Fruit fly (Drosophila melanogaster) whole organism, larva: ENCODE data around the gene Cyp6t1.

Source experiments
- noc ChIP-seq: fragments of 200-800 bp; sonication (Bioruptor generic); optimal IDR thresholded peaks from 3 replicates; lab custom pipeline; 2019; ENCODE audit warnings: missing biosample characterization, mild to moderate bottlenecking, missing genetic modification characterization, moderate library complexity

The Cyp6t1 gene

DNA sequence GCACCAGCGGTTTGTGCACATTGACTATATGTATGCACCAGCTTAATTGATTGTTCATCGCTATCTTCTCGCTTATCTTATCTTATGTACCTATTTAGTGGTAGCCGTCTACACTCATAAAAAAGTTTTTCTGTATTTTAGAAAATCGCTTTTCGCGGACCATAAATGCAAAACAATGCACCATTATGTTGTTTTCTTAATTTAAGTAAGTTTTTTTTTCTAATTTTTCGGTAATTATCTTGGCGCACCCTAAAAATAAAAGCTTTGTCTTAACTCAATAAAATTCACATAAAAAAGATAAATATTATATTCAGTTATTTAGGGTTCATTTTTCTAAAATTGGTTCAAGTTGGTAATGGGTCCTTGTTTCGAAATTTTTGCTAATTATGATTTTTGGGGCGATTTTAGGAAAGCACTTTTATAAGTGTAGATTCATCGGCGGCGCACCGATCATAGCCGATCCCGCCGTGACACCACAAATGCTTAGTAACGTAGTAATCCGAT, at the start of gene Cyp6t1:
Gene Cyp6t1 (minus strand): TSS at position 51 of the 504 bp plus-strand sequence.
- peak; percentile 18 for TF ChIP-seq noc (tag; lab: Kevin White, UChicago)

DNA sequence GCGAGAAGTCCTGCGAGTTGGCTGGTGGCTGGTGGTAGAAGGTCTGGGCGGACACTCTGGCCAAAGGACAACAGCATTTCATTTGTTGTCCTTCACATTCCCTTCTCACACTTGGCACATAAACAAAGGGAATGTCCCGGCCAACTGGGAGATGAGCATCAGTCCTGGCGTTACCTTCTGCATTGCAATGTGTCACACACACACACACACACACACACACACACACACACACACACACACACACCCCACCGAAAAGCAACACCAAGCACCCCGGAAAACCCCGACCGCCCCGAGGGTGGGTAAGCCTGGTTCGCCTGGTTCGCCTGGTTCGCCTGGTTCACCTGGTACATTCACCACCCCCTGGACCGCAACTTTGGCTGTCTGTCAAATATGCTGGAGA, 48.8 kb upstream of the Cyp6t1 start:
- no peak for TF ChIP-seq noc (tag; lab: Kevin White, UChicago)

DNA sequence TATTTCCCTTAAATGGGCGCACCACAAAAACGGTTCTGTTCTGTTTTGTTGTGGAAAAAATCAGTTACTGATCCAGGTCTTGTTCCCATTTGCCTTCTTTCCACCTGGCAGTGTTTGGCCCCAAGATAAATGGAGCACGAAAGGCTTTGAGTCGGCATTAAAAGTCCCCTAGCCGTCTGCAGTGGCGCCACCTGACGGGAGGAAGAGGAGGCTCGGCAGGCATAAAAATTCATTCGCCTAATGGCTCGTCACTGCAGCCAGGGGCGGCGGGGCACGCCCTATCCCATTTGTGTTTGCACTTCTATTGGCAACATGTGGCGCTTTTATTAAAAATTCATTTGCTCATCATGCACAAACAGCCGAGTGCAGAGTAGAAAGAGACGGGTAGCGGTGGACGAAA, 46.5 kb upstream of the Cyp6t1 start:
- no peak for TF ChIP-seq noc (tag; lab: Kevin White, UChicago)

DNA sequence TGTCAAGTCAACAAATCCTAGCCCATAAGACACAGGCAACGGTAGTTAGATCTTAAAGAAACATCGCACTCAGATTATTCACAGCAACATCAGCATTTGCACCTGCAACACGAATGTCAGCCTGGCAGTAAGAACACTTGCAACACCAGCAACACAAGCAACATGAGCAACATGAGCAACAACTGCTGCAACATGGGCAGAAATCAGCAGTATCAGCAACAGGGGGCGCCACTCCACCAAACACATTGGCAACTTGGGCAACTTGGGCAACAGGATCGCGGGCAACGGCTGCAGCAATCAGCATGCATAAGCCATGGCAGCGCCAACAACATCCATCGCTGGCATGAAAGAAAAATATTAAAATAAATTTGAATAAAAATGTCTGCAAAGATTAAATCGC, 43.8 kb upstream of the Cyp6t1 start:
- no peak for TF ChIP-seq noc (tag; lab: Kevin White, UChicago)

DNA sequence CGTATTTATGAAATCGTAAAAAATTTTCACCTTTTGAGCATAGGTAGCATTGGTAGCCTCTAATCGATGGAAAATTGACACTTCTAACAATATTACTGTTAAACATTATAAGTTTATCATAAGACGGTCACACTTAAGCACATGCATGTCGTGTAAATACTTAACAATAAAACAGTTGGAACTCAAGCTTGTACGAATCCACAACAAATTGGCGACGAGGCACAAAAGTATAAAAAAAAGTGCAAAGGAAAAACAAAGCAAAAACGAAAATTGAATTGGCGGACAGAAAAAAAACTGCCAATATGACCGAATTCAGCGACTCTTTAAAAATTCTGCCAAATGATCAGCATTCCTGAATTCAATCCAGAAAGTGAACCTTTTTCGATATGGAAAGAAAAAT, 984 bp upstream of the Cyp6t1 start:
- TF ChIP-seq noc (tag; lab: Kevin White, UChicago) = no peak

DNA sequence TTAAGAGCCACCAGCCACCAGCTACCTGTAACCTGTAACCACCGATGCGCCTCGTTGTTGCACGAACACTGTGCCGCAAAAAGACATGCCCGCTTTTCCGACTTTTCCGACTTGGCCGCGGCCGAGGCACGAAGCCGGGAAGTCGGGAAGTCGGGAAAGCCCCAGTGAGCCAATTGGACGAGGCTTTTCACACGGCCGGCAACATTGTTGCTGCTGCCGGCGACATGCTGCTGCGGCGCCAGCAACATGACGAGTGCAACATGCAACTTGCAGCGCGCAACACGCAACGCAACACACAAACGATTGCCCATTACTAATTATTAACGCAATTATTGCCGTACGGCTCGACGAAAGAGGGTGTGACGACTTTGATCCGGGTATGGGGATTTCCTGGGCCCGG, 11.5 kb downstream of the Cyp6t1 start:
- no peak for TF ChIP-seq noc (tag; lab: Kevin White, UChicago)

DNA sequence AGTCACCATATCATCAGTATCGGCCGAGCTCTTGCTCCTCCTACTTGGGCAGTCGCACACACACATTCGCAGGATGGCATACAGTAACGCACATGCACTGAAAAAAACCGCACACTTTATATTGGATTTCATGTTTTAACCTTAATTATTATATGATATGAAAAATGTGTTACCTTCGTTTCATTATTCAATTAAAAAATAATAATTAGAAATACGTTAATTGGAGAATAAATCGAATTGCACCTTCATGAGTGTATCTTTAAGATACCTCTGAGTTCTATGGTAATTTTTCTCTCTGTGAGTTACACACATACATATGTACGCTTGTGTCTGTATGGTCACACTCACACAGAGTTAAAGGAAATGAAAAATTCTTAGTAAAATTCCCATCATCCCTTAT, 22.0 kb downstream of the Cyp6t1 start:
- no peak for TF ChIP-seq noc (tag; lab: Kevin White, UChicago)

DNA sequence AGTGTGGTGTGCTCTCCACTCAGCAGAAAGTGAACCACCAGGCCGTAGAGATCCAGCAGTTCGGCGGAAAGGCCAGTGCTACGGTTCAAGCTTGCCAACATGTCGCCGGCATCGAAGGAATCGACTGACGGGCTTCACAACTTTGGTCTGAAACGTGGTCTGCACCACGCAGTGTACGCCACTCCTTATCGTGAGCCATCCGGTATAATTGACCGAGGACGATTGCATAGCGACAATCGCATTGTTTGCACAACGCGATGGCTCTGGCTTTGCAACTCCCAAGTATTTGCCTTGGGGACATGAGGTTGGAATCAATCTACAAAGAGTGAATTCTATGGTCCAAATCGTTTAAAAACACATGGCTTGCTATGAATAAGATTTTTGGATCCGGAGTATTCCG, 40.2 kb downstream of the Cyp6t1 start, which contains the start of gene Ir20a:
Gene Ir20a (minus strand): TSS at position 101 of the 400 bp plus-strand sequence.
- TF ChIP-seq noc (tag; lab: Kevin White, UChicago) = no peak
